Worm (Caenorhabditis elegans) whole organism, mixed stage, embryonic: ENCODE results near the gene Y57G11C.8.

ENCODE experiments used
- M03D4.4 ChIP-seq: sonication (generic microtip); optimal IDR thresholded peaks from 2 replicates; lab custom pipeline; 2017; ENCODE audit warnings: mild to moderate bottlenecking, missing genetic modification characterization, missing compliant biosample characterization
- cnd-1 ChIP-seq: fragments of 200-800 bp; sonication (Bioruptor generic); optimal IDR thresholded peaks from 2 replicates; lab custom pipeline; 2018; ENCODE audit warnings: mild to moderate bottlenecking, missing genetic modification characterization, missing compliant biosample characterization
- lin-13 ChIP-seq: fragments of 150-350 bp; optimal IDR thresholded peaks from 2 replicates; lab custom pipeline; 2014; ENCODE audit warnings: missing biosample characterization, missing genetic modification characterization
- mab-5 ChIP-seq: fragments of 150-350 bp; optimal IDR thresholded peaks from 2 replicates; lab custom pipeline; 2014; ENCODE audit warnings: missing biosample characterization, missing genetic modification characterization
- nhr-237 ChIP-seq: fragments of 150-350 bp; optimal IDR thresholded peaks from 2 replicates; lab custom pipeline; 2014; ENCODE audit warnings: missing biosample characterization, missing genetic modification characterization
- nhr-28 ChIP-seq: fragments of 150-350 bp; optimal IDR thresholded peaks from 2 replicates; lab custom pipeline; 2014; ENCODE audit warnings: missing biosample characterization, missing genetic modification characterization
- nhr-76 ChIP-seq: sonication (generic microtip); optimal IDR thresholded peaks from 2 replicates; lab custom pipeline; 2017; ENCODE audit warnings: missing biosample characterization, missing genetic modification characterization
- sem-2 ChIP-seq: fragments of 200-800 bp; sonication (Bioruptor generic); optimal IDR thresholded peaks from 2 replicates; lab custom pipeline; 2018; ENCODE audit warnings: mild to moderate bottlenecking, missing genetic modification characterization, missing compliant biosample characterization
- snpc-4 ChIP-seq: fragments of 150-350 bp; optimal IDR thresholded peaks from 2 replicates; lab custom pipeline; 2014; ENCODE audit warnings: missing biosample characterization, missing genetic modification characterization
- unc-120 ChIP-seq: sonication (generic microtip); optimal IDR thresholded peaks from 2 replicates; lab custom pipeline; 2017; ENCODE audit warnings: missing genetic modification characterization, missing compliant biosample characterization; ENCODE audit not compliant: poor library complexity, severe bottlenecking

DNA sequence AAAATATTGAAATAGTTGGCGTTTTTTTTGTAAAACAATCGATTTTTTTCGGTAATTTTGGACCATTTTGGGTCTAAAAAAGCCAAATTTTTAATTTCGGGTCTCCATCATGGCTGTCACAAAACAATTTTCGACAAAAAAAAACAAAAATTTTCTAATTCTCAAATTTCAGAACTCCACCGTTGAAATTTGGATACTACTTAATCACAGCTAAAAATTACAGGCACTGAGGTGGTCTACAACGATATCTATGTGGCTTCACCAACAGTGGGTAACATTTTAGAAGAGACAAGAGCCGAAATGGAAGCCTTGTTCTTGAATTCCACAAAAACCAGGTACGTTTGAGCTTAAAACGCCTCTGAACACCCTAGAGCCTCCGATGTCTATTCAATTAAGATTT, 20.7 kb downstream of the Y57G11C.8 start, which contains the start of gene Y57G11C.1142:
- TF ChIP-seq M03D4.4 (tag; lab: Kevin White, UChicago): no peak
- TF ChIP-seq nhr-28 (tag; lab: Kevin White, UChicago): no peak
- no peak for TF ChIP-seq sem-2
- TF ChIP-seq nhr-76 (tag; lab: Kevin White, UChicago): no peak
- no peak for TF ChIP-seq cnd-1 (tag; lab: Kevin White, UChicago)
- TF ChIP-seq snpc-4 (tag; lab: Kevin White, UChicago): no peak
- TF ChIP-seq nhr-237 (tag; lab: Kevin White, UChicago): no peak
- TF ChIP-seq unc-120: no peak
- TF ChIP-seq mab-5 (tag; lab: Kevin White, UChicago): no peak
- no peak for TF ChIP-seq lin-13
